Fruit fly (Drosophila melanogaster): ENCODE results near the gene CG12229.

The CG12229 gene

DNA sequence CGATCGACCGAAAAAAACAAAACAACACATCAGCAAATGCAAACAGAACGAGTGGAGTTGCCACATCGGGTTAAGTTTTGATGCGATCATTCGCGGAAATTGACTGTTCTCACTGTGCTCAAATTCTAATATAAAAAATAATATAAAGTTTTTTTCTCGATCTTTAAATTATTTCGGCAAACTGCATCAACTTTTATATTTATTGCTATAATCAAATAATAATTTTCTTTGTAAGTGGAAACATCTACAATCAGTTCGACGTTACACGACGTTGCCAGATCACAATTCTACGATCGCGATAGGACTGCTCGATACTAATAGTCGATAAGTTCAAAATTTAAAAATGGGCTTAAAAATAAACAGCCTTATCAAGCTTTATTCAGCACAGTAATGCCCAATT lies 7.5 kb downstream of the CG12229 start, which contains the start of gene Gorab (continued):
- TF ChIP-seq CG2889 (GFP tag; IDR thresholded peaks at IDR 0.05) (peak; percentile 96), CG31388 (GFP tag; optimal IDR thresholded peaks at IDR 0.05) (peak; percentile 73), mirr (GFP tag; optimal IDR thresholded peaks at IDR 0.05) (no peak), CG4707 (GFP tag; optimal IDR thresholded peaks at IDR 0.05) (peak; percentile 44), CG7839 (tag; optimal IDR thresholded peaks at IDR 0.05) (peak; percentile 91), Nf-YA (GFP tag; IDR thresholded peaks at IDR 0.05) (peak; percentile 86), grau (tag; optimal IDR thresholded peaks at IDR 0.05) (peak; percentile 85), CoRest (tag; optimal IDR thresholded peaks at IDR 0.05) (peak; percentile 91), CG6272 (GFP tag; IDR thresholded peaks at IDR 0.05) (peak; percentile 95), tup (GFP tag; optimal IDR thresholded peaks at IDR 0.05) (peak; percentile 77), chif (GFP tag; optimal IDR thresholded peaks at IDR 0.05) (peak; percentile 62 to 79), CG7987 (GFP tag; optimal IDR thresholded peaks at IDR 0.05) (peak; percentile 49), CG7786 (GFP tag; optimal IDR thresholded peaks at IDR 0.05) (peak; percentile 63), CG2120 (GFP tag; optimal IDR thresholded peaks at IDR 0.05) (peak; percentile 93), shn (GFP tag; optimal IDR thresholded peaks at IDR 0.05) (peak; percentile 32), slbo (GFP tag; IDR thresholded peaks at IDR 0.05) (peak; percentile 98), Dp (GFP tag; optimal IDR thresholded peaks at IDR 0.05) (peak; percentile 75), ase (GFP tag; IDR thresholded peaks at IDR 0.05) (peak; percentile 97), sisA (GFP tag; IDR thresholded peaks at IDR 0.05) (peak; percentile 94), Max (GFP tag; optimal IDR thresholded peaks at IDR 0.05) (peak; percentile 87), Six4 (GFP tag; optimal IDR thresholded peaks at IDR 0.05) (peak; percentile 78), CG10274 (GFP tag; optimal IDR thresholded peaks at IDR 0.05) (peak; percentile 35), CG9932 (GFP tag; IDR thresholded peaks at IDR 0.05) (peak; percentile 97), CG13424 (tag; optimal IDR thresholded peaks at IDR 0.05) (peak; percentile 87), chn (GFP tag; optimal IDR thresholded peaks at IDR 0.05) (peak; percentile 90), Gug (GFP tag; IDR thresholded peaks at IDR 0.05) (peak; percentile 92), ttk (GFP tag; IDR thresholded peaks at IDR 0.05) (peak; percentile 95), NFAT (GFP tag; IDR thresholded peaks at IDR 0.05) (peak; percentile 93), CG4404 (GFP tag; IDR thresholded peaks at IDR 0.05) (peak; percentile 97), crp (GFP tag; optimal IDR thresholded peaks at IDR 0.05) (peak in 1 of 2 experiments; percentile 70), CG9817 (tag; optimal IDR thresholded peaks at IDR 0.05) (peak; percentile 75), Elba2 (GFP tag; optimal IDR thresholded peaks at IDR 0.05) (peak; percentile 81), Hand (GFP tag; optimal IDR thresholded peaks at IDR 0.05) (no peak), TFAM (GFP tag; optimal IDR thresholded peaks at IDR 0.05) (no peak), Hr51 (GFP tag; optimal IDR thresholded peaks at IDR 0.05) (peak; percentile 77 to 82), CG6254 (GFP tag; optimal IDR thresholded peaks at IDR 0.05) (peak; percentile 51), CG17802 (tag; optimal IDR thresholded peaks at IDR 0.05) (peak; percentile 91), CG12659 (GFP tag; optimal IDR thresholded peaks at IDR 0.05) (peak; percentile 93), danr (GFP tag; IDR thresholded peaks at IDR 0.05) (peak; percentile 61; the same call in 1 of the 2 replicates), HmgD (GFP tag; optimal IDR thresholded peaks at IDR 0.05) (peak; percentile 44), org-1 (GFP tag; optimal IDR thresholded peaks at IDR 0.05) (peak; percentile 16), sug (tag; optimal IDR thresholded peaks at IDR 0.05) (peak; percentile 74), CG15269 (tag; optimal IDR thresholded peaks at IDR 0.05) (peak; percentile 87), nerfin-1 (tag; optimal IDR thresholded peaks at IDR 0.05) (peak; percentile 54), sens (GFP tag) (peak; percentile 96), CG14014 (GFP tag; IDR thresholded peaks at IDR 0.05) (peak; percentile 94), odd (GFP tag; optimal IDR thresholded peaks at IDR 0.05) (peak; percentile 39), cg (GFP tag; optimal IDR thresholded peaks at IDR 0.05) (peak; percentile 47), CG18599 (GFP tag; optimal IDR thresholded peaks at IDR 0.05) (peak; percentile 80), Mes4 (GFP tag; optimal IDR thresholded peaks at IDR 0.05) (peak; percentile 58), CG15073 (GFP tag; optimal IDR thresholded peaks at IDR 0.05) (peak; percentile 71)
